Fruit fly (Drosophila melanogaster): Measurements from ENCODE around the gene MtnA.

dm6 chr3R:9743217-9743616, 41.0 kb downstream of the MtnA start, which contains the start of gene CG31415:
- no peak for TF ChIP-seq usp (GFP tag; optimal IDR thresholded peaks at IDR 0.05)
- TF ChIP-seq psq (optimal IDR thresholded peaks at IDR 0.05), result no peak
- no peak for TF ChIP-seq Dll (optimal IDR thresholded peaks at IDR 0.05)
- TF ChIP-seq EcR (GFP tag; optimal IDR thresholded peaks at IDR 0.05), result no peak
- no peak for TF ChIP-seq CG8478 (optimal IDR thresholded peaks at IDR 0.05)
